Worm (Caenorhabditis elegans) whole organism, L4 larva: ENCODE data around the gene coa-1.
A peak's percentile ranks its signal among the peaks of the same experiment; 100 is the strongest.

ENCODE experiments used
- F10B5.3 ChIP-seq: sonication (generic microtip); optimal IDR thresholded peaks from 2 replicates; lab custom pipeline; 2016; ENCODE audit warnings: mild to moderate bottlenecking, missing genetic modification characterization, missing compliant biosample characterization
- R02D3.7 ChIP-seq: fragments of 150-350 bp; sonication (generic microtip); optimal IDR thresholded peaks from 3 replicates; lab custom pipeline; 2014; ENCODE audit warnings: missing biosample characterization, missing genetic modification characterization
- aha-1 ChIP-seq: fragments of 150-350 bp; peaks from one replicate; lab custom pipeline; 2014; ENCODE audit warnings: missing biosample characterization, missing genetic modification characterization
- ama-1 ChIP-seq: fragments of 150-350 bp; optimal IDR thresholded peaks from 2 replicates; lab custom pipeline; 2014; ENCODE audit warnings: inconsistent platforms, mixed read lengths
- attf-4 ChIP-seq: sonication (generic microtip); optimal IDR thresholded peaks from 3 replicates; lab custom pipeline; 2017; ENCODE audit warnings: missing biosample characterization, missing genetic modification characterization
- ceh-44 ChIP-seq: fragments of 200-800 bp; sonication (Bioruptor generic); IDR thresholded peaks from 2 replicates; pipeline ENCODE4 v1.3.6; 2022; ENCODE audit warnings: missing genetic modification reagents, missing genetic modification characterization, missing compliant biosample characterization
- ceh-82 ChIP-seq: sonication (generic microtip); optimal IDR thresholded peaks from 2 replicates; lab custom pipeline; 2017; ENCODE audit warnings: missing biosample characterization, missing genetic modification characterization
- dmd-9 ChIP-seq: fragments of 200-800 bp; sonication (Bioruptor generic); IDR thresholded peaks from 2 replicates; pipeline ENCODE4 v1.3.6; 2022; ENCODE audit warnings: missing genetic modification reagents, missing genetic modification characterization, missing compliant biosample characterization
- dpl-1 ChIP-seq: fragments of 150-350 bp; optimal IDR thresholded peaks from 2 replicates; lab custom pipeline; 2014; ENCODE audit warnings: missing biosample characterization, missing genetic modification reagents, missing genetic modification characterization
- duxl-1 ChIP-seq: sonication (generic microtip); optimal IDR thresholded peaks from 2 replicates; lab custom pipeline; 2016; ENCODE audit warnings: mild to moderate bottlenecking, missing genetic modification characterization, moderate library complexity, missing compliant biosample characterization; ENCODE audit not compliant: poor library complexity
- dve-1 ChIP-seq: sonication (generic microtip); optimal IDR thresholded peaks from 2 replicates; lab custom pipeline; 2017; ENCODE audit warnings: antibody characterized with exemption, mild to moderate bottlenecking, missing genetic modification characterization, missing compliant biosample characterization; ENCODE audit not compliant: insufficient read depth
- fkh-10 ChIP-seq: fragments of 150-350 bp; optimal IDR thresholded peaks from 2 replicates; lab custom pipeline; 2014; ENCODE audit warnings: missing biosample characterization, missing genetic modification reagents, missing genetic modification characterization
- hif-1 ChIP-seq, 2 experiments: sonication (generic microtip); optimal IDR thresholded peaks; 2 replicates each; lab custom pipeline; 2016 to 2017; ENCODE audit warnings: missing compliant biosample characterization in 2 of 2, missing genetic modification characterization in 2 of 2, missing genetic modification reagents in 2 of 2, missing genotype in 2 of 2, mild to moderate bottlenecking in 1 of 2
- hlh-11 ChIP-seq: fragments of 200-800 bp; sonication (Bioruptor generic); optimal IDR thresholded peaks from 2 replicates; lab custom pipeline; 2018; ENCODE audit warnings: mild to moderate bottlenecking, missing genetic modification characterization, missing compliant biosample characterization
- hlh-30 ChIP-seq: sonication (generic microtip); optimal IDR thresholded peaks from 2 replicates; lab custom pipeline; 2017; ENCODE audit warnings: antibody characterized with exemption, mild to moderate bottlenecking, missing genetic modification characterization, missing compliant biosample characterization; ENCODE audit not compliant: insufficient read depth
- hmg-1.1 ChIP-seq: fragments of 200-800 bp; sonication (Bioruptor generic); IDR thresholded peaks from 2 replicates; pipeline ENCODE4 v1.3.6; 2022; ENCODE audit warnings: missing genetic modification reagents, missing genetic modification characterization, missing compliant biosample characterization
- jun-1 ChIP-seq: fragments of 150-350 bp; optimal IDR thresholded peaks from 2 replicates; lab custom pipeline; 2014; ENCODE audit warnings: missing biosample characterization, missing genetic modification reagents, missing genetic modification characterization
- lin-13 ChIP-seq: fragments of 150-350 bp; optimal IDR thresholded peaks from 2 replicates; lab custom pipeline; 2014; ENCODE audit warnings: missing biosample characterization, missing genetic modification reagents, missing genetic modification characterization
- lin-15B ChIP-seq: fragments of 150-350 bp; sonication (generic microtip); optimal IDR thresholded peaks from 3 replicates; lab custom pipeline; 2014; ENCODE audit warnings: missing biosample characterization, missing genetic modification characterization
- lin-38 ChIP-seq: fragments of 200-800 bp; sonication (Bioruptor generic); IDR thresholded peaks from 2 replicates; pipeline ENCODE4 v1.3.6; 2022; ENCODE audit warnings: missing genetic modification reagents, missing genetic modification characterization, missing compliant biosample characterization
- lsy-2 ChIP-seq, 2 experiments: fragments of 150-350 bp in 1 of 2; sonication (generic microtip) in 1 of 2; optimal IDR thresholded peaks; 2 replicates each; lab custom pipeline; 2014 to 2017; ENCODE audit warnings: missing biosample characterization in 2 of 2, missing genetic modification characterization in 2 of 2
- madf-5 ChIP-seq, 2 experiments: fragments of 200-800 bp; sonication (Bioruptor generic); IDR thresholded peaks; 2 replicates each; pipeline ENCODE4 v1.3.6; 2022; ENCODE audit warnings: missing compliant biosample characterization in 2 of 2, missing genetic modification characterization in 2 of 2
- madf-9 ChIP-seq: fragments of 200-800 bp; sonication (Bioruptor generic); conservative IDR thresholded peaks from 2 replicates; pipeline ENCODE4 v1.3.6; 2022; ENCODE audit warnings: missing genetic modification reagents, missing genetic modification characterization, missing compliant biosample characterization
- mdl-1 ChIP-seq, 2 experiments: fragments of 150-350 bp in 1 of 2; sonication (generic microtip) in 1 of 2; optimal IDR thresholded peaks; 2 replicates each; lab custom pipeline; 2014 to 2017; ENCODE audit warnings: missing biosample characterization in 2 of 2, missing genetic modification characterization in 2 of 2
- mep-1 ChIP-seq: fragments of 150-350 bp; sonication (generic microtip); optimal IDR thresholded peaks from 3 replicates; lab custom pipeline; 2014; ENCODE audit warnings: missing biosample characterization, missing genetic modification characterization
- mes-2 ChIP-seq: sonication (generic microtip); optimal IDR thresholded peaks from 2 replicates; lab custom pipeline; 2016; ENCODE audit warnings: missing genotype, mild to moderate bottlenecking, missing genetic modification characterization, missing compliant biosample characterization; ENCODE audit not compliant: poor library complexity, severe bottlenecking
- mxl-3 ChIP-seq: fragments of 200-800 bp; sonication (Bioruptor generic); optimal IDR thresholded peaks from 2 replicates; lab custom pipeline; 2018; ENCODE audit warnings: mild to moderate bottlenecking, missing genetic modification characterization, missing compliant biosample characterization
- nhr-11 ChIP-seq: fragments of 150-350 bp; optimal IDR thresholded peaks from 2 replicates; lab custom pipeline; 2014; ENCODE audit warnings: missing biosample characterization, missing genetic modification characterization
- nhr-111 ChIP-seq: fragments of 200-800 bp; sonication (Bioruptor generic); optimal IDR thresholded peaks from 2 replicates; lab custom pipeline; 2018; ENCODE audit warnings: mild to moderate bottlenecking, missing genetic modification characterization, missing compliant biosample characterization
- nhr-237 ChIP-seq: sonication (generic microtip); optimal IDR thresholded peaks from 2 replicates; lab custom pipeline; 2017; ENCODE audit warnings: missing biosample characterization, missing genetic modification characterization
- nhr-25 ChIP-seq: sonication (generic microtip); optimal IDR thresholded peaks from 2 replicates; lab custom pipeline; 2017; ENCODE audit warnings: missing genetic modification characterization, mild to moderate bottlenecking, missing compliant biosample characterization, antibody characterized with exemption, moderate library complexity, borderline replicate concordance; ENCODE audit not compliant: insufficient read depth
- nhr-28 ChIP-seq: fragments of 150-350 bp; optimal IDR thresholded peaks from 2 replicates; lab custom pipeline; 2014; ENCODE audit warnings: missing biosample characterization, missing genetic modification characterization
- nhr-41 ChIP-seq: fragments of 200-800 bp; sonication (Bioruptor generic); IDR thresholded peaks from 2 replicates; pipeline ENCODE4 v1.3.6; 2022; ENCODE audit warnings: missing genetic modification reagents, missing genetic modification characterization, missing compliant biosample characterization
- nhr-6 ChIP-seq: fragments of 150-350 bp; optimal IDR thresholded peaks from 2 replicates; lab custom pipeline; 2014; ENCODE audit warnings: missing biosample characterization, missing genetic modification characterization
- nhr-77 ChIP-seq: fragments of 150-350 bp; optimal IDR thresholded peaks from 2 replicates; lab custom pipeline; 2014; ENCODE audit warnings: missing biosample characterization, missing genetic modification characterization
- php-3 ChIP-seq: fragments of 200-800 bp; sonication (Bioruptor generic); IDR thresholded peaks from 2 replicates; pipeline ENCODE4 v1.3.6; 2022; ENCODE audit warnings: missing genetic modification reagents, missing genetic modification characterization, missing compliant biosample characterization
- rbr-2 ChIP-seq: sonication (generic microtip); optimal IDR thresholded peaks from 2 replicates; lab custom pipeline; 2016; ENCODE audit warnings: missing genotype, missing genetic modification characterization, missing compliant biosample characterization
- tra-1 ChIP-seq: fragments of 200-800 bp; sonication (Bioruptor generic); IDR thresholded peaks from 2 replicates; pipeline ENCODE4 v1.3.6; 2022; ENCODE audit warnings: missing genetic modification reagents, missing genetic modification characterization, missing compliant biosample characterization
- unc-62 ChIP-seq, 3 experiments: fragments of 150-350 bp in 1 of 3; sonication (generic microtip); optimal IDR thresholded peaks in 2 of 3; peaks in 1 of 3; 1 replicate in 1 of 3; 2 replicates in 2 of 3; lab custom pipeline; 2014 to 2017; ENCODE audit warnings: missing biosample characterization in 3 of 3, missing genetic modification characterization in 3 of 3, missing genetic modification reagents in 3 of 3, missing genotype in 1 of 3
- zag-1 ChIP-seq: fragments of 150-350 bp; optimal IDR thresholded peaks from 2 replicates; lab custom pipeline; 2014; ENCODE audit warnings: missing biosample characterization, missing genetic modification characterization
- zip-2 ChIP-seq: fragments of 150-350 bp; optimal IDR thresholded peaks from 2 replicates; lab custom pipeline; 2014; ENCODE audit warnings: missing biosample characterization, missing genetic modification characterization
- ztf-7 ChIP-seq: fragments of 150-350 bp; optimal IDR thresholded peaks from 2 replicates; lab custom pipeline; 2014; ENCODE audit warnings: missing biosample characterization, missing genetic modification characterization

The coa-1 gene

DNA sequence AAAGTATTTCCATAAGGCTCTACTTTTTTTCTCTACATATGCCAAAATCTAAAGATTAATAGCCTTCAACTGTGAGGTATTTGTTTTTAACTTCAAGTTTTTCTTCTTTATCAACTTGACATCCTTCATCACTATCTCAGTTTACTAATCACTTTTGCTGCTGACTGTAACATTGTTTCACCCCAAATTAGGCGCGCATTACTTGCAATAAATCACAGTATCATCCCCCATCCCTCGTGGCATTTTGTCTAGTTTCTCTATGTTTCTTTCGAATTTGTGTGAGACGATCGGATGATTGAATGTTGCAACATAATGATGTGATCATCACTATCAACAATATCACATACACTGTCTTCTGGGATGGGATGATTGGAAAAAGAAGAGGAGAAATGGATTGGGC is 42.4 kb downstream of the coa-1 start (continued):
- TF ChIP-seq fkh-10 (GFP tag; lab: Kevin White, UChicago) (no peak), tra-1 (GFP tag; lab: Robert Waterston, UW) (0 out of 2 replicates have a peak, but pooled peaks have one; percentile 47), mxl-3 (GFP tag; lab: Kevin White, UChicago) (peak; percentile 73), zag-1 (tag; lab: Kevin White, UChicago) (no peak), lin-13 (GFP tag; lab: Kevin White, UChicago) (peak; percentile 2), dmd-9 (GFP tag; lab: Robert Waterston, UW) (no peak)

DNA sequence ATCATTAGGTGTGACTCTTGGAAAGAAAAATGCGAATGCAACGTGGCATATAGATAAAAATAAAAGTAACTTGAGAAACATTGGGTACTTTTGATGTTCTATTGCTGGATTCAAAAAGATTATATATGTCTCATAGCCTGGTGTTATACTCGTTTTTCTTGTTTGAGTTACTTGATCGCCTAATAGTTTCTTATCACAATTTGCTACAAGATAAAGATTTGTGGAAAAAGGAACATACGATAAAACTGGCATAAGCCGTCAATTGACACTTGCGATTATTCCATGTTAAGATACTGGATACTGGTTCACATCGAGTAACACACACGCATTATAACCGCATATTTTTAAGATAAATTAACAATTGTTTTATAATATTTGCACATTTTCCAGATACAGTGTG is 47.4 kb downstream of the coa-1 start, which contains the start of gene grl-19:
TSS of gene grl-19 (minus strand) at position 101 of the 400 bp plus-strand sequence.
- TF ChIP-seq aha-1 (tag; lab: Kevin White, UChicago) = peak; percentile 64
- no peak for TF ChIP-seq nhr-111 (GFP tag; lab: Kevin White, UChicago)

DNA sequence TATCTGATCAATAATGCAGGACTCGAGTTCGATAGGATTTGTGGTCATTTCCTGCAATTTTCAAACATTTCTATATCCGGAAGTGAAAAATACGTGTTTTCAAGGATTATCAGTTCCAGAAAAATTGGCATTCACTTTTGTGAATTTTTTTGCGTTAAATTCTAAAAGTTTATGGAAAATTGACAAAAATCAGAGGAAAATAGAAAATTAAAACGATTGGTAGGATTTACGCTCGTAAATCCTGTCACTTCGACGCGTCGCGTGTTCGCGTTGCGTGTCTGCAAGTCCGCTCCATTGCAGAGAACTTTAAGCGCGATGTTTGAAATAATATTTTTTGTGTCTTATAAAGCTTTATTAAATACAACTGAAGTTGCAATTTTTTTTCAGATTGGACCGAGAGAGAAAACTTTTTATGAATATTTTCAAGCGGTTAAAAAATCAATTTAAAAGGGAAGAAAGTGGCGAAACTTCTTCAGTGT is 50.3 kb downstream of the coa-1 start, which contains the start of gene rcat-1:
TSS of gene rcat-1 (minus strand) at position 51 of the 479 bp plus-strand sequence.
- TF ChIP-seq madf-9 (GFP tag; lab: Robert Waterston, UW) = no peak
- TF ChIP-seq lin-15B (tag; lab: Kevin White, UChicago) = peak; percentile 61
- peak; percentile 42 for TF ChIP-seq ama-1
- peak; percentile 29 to 90 for TF ChIP-seq lsy-2 (tag; optimal IDR thresholded peaks at IDR 0.05; lab: Kevin White, UChicago)
- TF ChIP-seq R02D3.7 (tag; lab: Kevin White, UChicago) = peak; percentile 100
- TF ChIP-seq F10B5.3 (tag; lab: Kevin White, UChicago) = no peak
- peak; percentile 1 for TF ChIP-seq hlh-11 (tag; lab: Kevin White, UChicago)
- peak; percentile 47 for TF ChIP-seq nhr-28 (tag; lab: Kevin White, UChicago)
- TF ChIP-seq nhr-77 (tag; lab: Kevin White, UChicago) = peak; percentile 85
- 0 out of 2 replicates have a peak, but pooled peaks have one; percentile 12 for TF ChIP-seq php-3
- TF ChIP-seq nhr-237 (tag; lab: Kevin White, UChicago) = no peak
- TF ChIP-seq nhr-11 (tag; lab: Kevin White, UChicago) = peak; percentile 73
- peak; percentile 89 for TF ChIP-seq nhr-6 (tag; lab: Kevin White, UChicago)
- TF ChIP-seq unc-62 (GFP tag; optimal IDR thresholded peaks at IDR 0.05 in 1 of 2; lab: Kevin White, UChicago) = peak in 1 of 2 experiments; percentile 49
- TF ChIP-seq unc-62 (tag; optimal IDR thresholded peaks at IDR 0.05; lab: Kevin White, UChicago) = no peak
- peak; percentile 71 for TF ChIP-seq lin-13 (GFP tag; lab: Kevin White, UChicago)
- TF ChIP-seq dpl-1 (GFP tag; lab: Kevin White, UChicago) = peak; percentile 95
- no peak for TF ChIP-seq ceh-44 (GFP tag; lab: Robert Waterston, UW)
- peak in 1 of 2 experiments; percentile 61 for TF ChIP-seq hif-1 (tag; optimal IDR thresholded peaks at IDR 0.05; lab: Kevin White, UChicago)
- peak; percentile 83 for TF ChIP-seq dve-1 (tag; lab: Kevin White, UChicago)
- no peak for TF ChIP-seq madf-5 (GFP tag; IDR thresholded peaks at IDR 0.05; lab: Robert Waterston, UW)
- TF ChIP-seq nhr-41 (GFP tag; lab: Robert Waterston, UW) = no peak
- no peak for TF ChIP-seq duxl-1 (tag; lab: Kevin White, UChicago)
- peak; percentile 92 for TF ChIP-seq mes-2 (tag; lab: Kevin White, UChicago)
- TF ChIP-seq ceh-82 (tag; lab: Kevin White, UChicago) = no peak
- TF ChIP-seq nhr-25 (tag; lab: Kevin White, UChicago) = peak; percentile 40
- peak; percentile 47 for TF ChIP-seq rbr-2 (tag; lab: Kevin White, UChicago)
- TF ChIP-seq ztf-7 (tag; lab: Kevin White, UChicago) = peak; percentile 22
- TF ChIP-seq hlh-30 (tag; lab: Kevin White, UChicago) = peak; percentile 88
- TF ChIP-seq hmg-1.1 (GFP tag; lab: Robert Waterston, UW) = peak; percentile 49; the same call in 1 of the 2 replicates
- TF ChIP-seq mep-1 (tag; lab: Kevin White, UChicago) = peak; percentile 74
- no peak for TF ChIP-seq jun-1 (tag; lab: Kevin White, UChicago)
- TF ChIP-seq mdl-1 (tag; optimal IDR thresholded peaks at IDR 0.05; lab: Kevin White, UChicago) = peak in 1 of 2 experiments; percentile 55
- peak; percentile 95 for TF ChIP-seq lin-38 (GFP tag; lab: Robert Waterston, UW)
- no peak for TF ChIP-seq zip-2 (tag; lab: Kevin White, UChicago)
- TF ChIP-seq attf-4 = no peak
